Worm (Caenorhabditis elegans) whole organism, young adult: Measurements from ENCODE around the gene C18E9.8.

Source experiments
- B0019.2 ChIP-seq: fragments of 200-800 bp; sonication (Bioruptor generic); conservative IDR thresholded peaks from 2 replicates; pipeline ENCODE4 v1.3.6; 2022; ENCODE audit warnings: missing genetic modification reagents, missing genetic modification characterization, missing compliant biosample characterization
- D2030.7 ChIP-seq: fragments of 200-800 bp; sonication (Bioruptor generic); IDR thresholded peaks from 2 replicates; pipeline ENCODE4 v1.3.6; 2022; ENCODE audit warnings: missing genetic modification reagents, missing genetic modification characterization, missing compliant biosample characterization
- F33H1.4 ChIP-seq: fragments of 200-800 bp; sonication (Bioruptor generic); IDR thresholded peaks from 2 replicates; pipeline ENCODE4 v1.3.6; 2022; ENCODE audit warnings: missing genetic modification reagents, missing genetic modification characterization, missing compliant biosample characterization
- F39B2.1 ChIP-seq: fragments of 200-800 bp; sonication (Bioruptor generic); IDR thresholded peaks from 2 replicates; pipeline ENCODE4 v1.3.6; 2022; ENCODE audit warnings: missing genetic modification reagents, missing genetic modification characterization, missing compliant biosample characterization
- Y53F4B.3 ChIP-seq: fragments of 200-800 bp; sonication (Bioruptor generic); IDR thresholded peaks from 2 replicates; pipeline ENCODE4 v1.3.6; 2022; ENCODE audit warnings: missing genetic modification reagents, missing genetic modification characterization, missing compliant biosample characterization
- akir-1 ChIP-seq: fragments of 200-800 bp; sonication (Bioruptor generic); optimal IDR thresholded peaks from 2 replicates; lab custom pipeline; 2018; ENCODE audit warnings: mild to moderate bottlenecking, missing genetic modification characterization, moderate library complexity, missing compliant biosample characterization
- aptf-2 ChIP-seq: fragments of 200-800 bp; sonication (Bioruptor generic); conservative IDR thresholded peaks from 2 replicates; pipeline ENCODE4 v1.3.6; 2022; ENCODE audit warnings: missing genetic modification reagents, missing genetic modification characterization, missing compliant biosample characterization
- aptf-3 ChIP-seq: fragments of 200-800 bp; sonication (Bioruptor generic); IDR thresholded peaks from 2 replicates; pipeline ENCODE4 v1.3.6; 2022; ENCODE audit warnings: missing genetic modification characterization, missing compliant biosample characterization
- attf-5 ChIP-seq: fragments of 200-800 bp; sonication (Bioruptor generic); optimal IDR thresholded peaks from 2 replicates; lab custom pipeline; 2018; ENCODE audit warnings: mild to moderate bottlenecking, missing genetic modification characterization, missing compliant biosample characterization
- attf-6 ChIP-seq: fragments of 200-800 bp; sonication (Bioruptor generic); IDR thresholded peaks from 2 replicates; pipeline ENCODE4 v1.3.6; 2022; ENCODE audit warnings: missing genetic modification reagents, missing genetic modification characterization, missing compliant biosample characterization
- ccch-3 ChIP-seq: fragments of 200-800 bp; sonication (Bioruptor generic); optimal IDR thresholded peaks from 2 replicates; lab custom pipeline; 2018; ENCODE audit warnings: mild to moderate bottlenecking, missing genetic modification characterization, missing compliant biosample characterization
- chd-7 ChIP-seq: sonication (generic microtip); optimal IDR thresholded peaks from 2 replicates; lab custom pipeline; 2016; ENCODE audit warnings: mild to moderate bottlenecking, missing genetic modification characterization, moderate library complexity, missing compliant biosample characterization
- dpff-1 ChIP-seq: sonication (generic microtip); optimal IDR thresholded peaks from 2 replicates; lab custom pipeline; 2017; ENCODE audit warnings: mild to moderate bottlenecking, missing genetic modification characterization, missing compliant biosample characterization
- egl-44 ChIP-seq: fragments of 200-800 bp; sonication (Bioruptor generic); IDR thresholded peaks from 2 replicates; pipeline ENCODE4 v1.3.6; 2022; ENCODE audit warnings: missing genetic modification reagents, missing genetic modification characterization, missing compliant biosample characterization
- egrh-3 ChIP-seq: fragments of 200-800 bp; sonication (Bioruptor generic); IDR thresholded peaks from 2 replicates; pipeline ENCODE4 v1.3.6; 2022; ENCODE audit warnings: missing genetic modification reagents, missing genetic modification characterization, missing compliant biosample characterization
- hrde-1 ChIP-seq: sonication (generic microtip); optimal IDR thresholded peaks from 2 replicates; lab custom pipeline; 2016; ENCODE audit warnings: missing genetic modification characterization, mild to moderate bottlenecking, missing compliant biosample characterization, moderate library complexity, missing genotype, missing genetic modification reagents, borderline replicate concordance
- let-526 ChIP-seq: fragments of 200-800 bp; sonication (Bioruptor generic); IDR thresholded peaks from 2 replicates; pipeline ENCODE4 v1.3.6; 2022; ENCODE audit warnings: missing genetic modification reagents, missing genetic modification characterization, missing compliant biosample characterization
- lin-26 ChIP-seq: fragments of 200-800 bp; sonication (Bioruptor generic); IDR thresholded peaks from 2 replicates; pipeline ENCODE4 v1.3.6; 2022; ENCODE audit warnings: missing genetic modification reagents, missing genetic modification characterization, missing compliant biosample characterization
- lir-1 ChIP-seq: fragments of 200-800 bp; sonication (Bioruptor generic); conservative IDR thresholded peaks from 2 replicates; pipeline ENCODE4 v1.3.6; 2022; ENCODE audit warnings: missing genetic modification reagents, missing genetic modification characterization, missing compliant biosample characterization
- madf-10 ChIP-seq: sonication (generic microtip); optimal IDR thresholded peaks from 2 replicates; lab custom pipeline; 2016; ENCODE audit warnings: mild to moderate bottlenecking, missing genetic modification characterization, missing compliant biosample characterization
- madf-8 ChIP-seq: fragments of 200-800 bp; sonication (Bioruptor generic); conservative IDR thresholded peaks from 2 replicates; pipeline ENCODE4 v1.3.6; 2022; ENCODE audit warnings: missing genetic modification reagents, missing genetic modification characterization, missing compliant biosample characterization
- mcd-1 ChIP-seq: fragments of 200-800 bp; sonication (Bioruptor generic); IDR thresholded peaks from 2 replicates; pipeline ENCODE4 v1.3.6; 2022; ENCODE audit warnings: missing genetic modification reagents, missing genetic modification characterization, missing compliant biosample characterization
- mes-4 ChIP-seq: sonication (generic microtip); optimal IDR thresholded peaks from 2 replicates; lab custom pipeline; 2016; ENCODE audit warnings: missing genotype, missing genetic modification characterization, missing compliant biosample characterization
- nfya-1 ChIP-seq: sonication (generic microtip); optimal IDR thresholded peaks from 2 replicates; lab custom pipeline; 2017; ENCODE audit warnings: antibody characterized with exemption, missing compliant biosample characterization, missing genetic modification characterization, borderline replicate concordance; ENCODE audit not compliant: insufficient read depth
- nfya-2 ChIP-seq: fragments of 200-800 bp; sonication (Bioruptor generic); IDR thresholded peaks from 2 replicates; pipeline ENCODE4 v1.3.6; 2022; ENCODE audit warnings: missing genetic modification reagents, missing genetic modification characterization, missing compliant biosample characterization
- nhr-80 ChIP-seq: sonication (generic microtip); optimal IDR thresholded peaks from 2 replicates; lab custom pipeline; 2016; ENCODE audit warnings: missing genetic modification characterization, missing compliant biosample characterization
- pbrm-1 ChIP-seq: fragments of 200-800 bp; sonication (Bioruptor generic); IDR thresholded peaks from 2 replicates; pipeline ENCODE4 v1.3.6; 2022; ENCODE audit warnings: missing genetic modification reagents, missing genetic modification characterization, missing compliant biosample characterization
- rcor-1 ChIP-seq: fragments of 200-800 bp; sonication (Bioruptor generic); IDR thresholded peaks from 2 replicates; pipeline ENCODE4 v1.3.6; 2022; ENCODE audit warnings: missing genetic modification reagents, missing genetic modification characterization, missing compliant biosample characterization
- rec-8 ChIP-seq, 2 experiments: sonication (generic microtip); optimal IDR thresholded peaks; 2 replicates each; lab custom pipeline; 2016; ENCODE audit warnings: mild to moderate bottlenecking in 2 of 2, missing genetic modification characterization in 2 of 2, missing genetic modification reagents in 2 of 2, missing genotype in 2 of 2, missing biosample characterization in 1 of 2, missing compliant biosample characterization in 1 of 2, moderate library complexity in 1 of 2
- repo-1 ChIP-seq: sonication (generic microtip); optimal IDR thresholded peaks from 2 replicates; lab custom pipeline; 2017; ENCODE audit warnings: mild to moderate bottlenecking, missing genetic modification characterization, missing compliant biosample characterization
- sea-2 ChIP-seq: fragments of 200-800 bp; sonication (Bioruptor generic); IDR thresholded peaks from 2 replicates; pipeline ENCODE4 v1.3.6; 2022; ENCODE audit warnings: missing genetic modification characterization, missing compliant biosample characterization
- snpc-1.3 ChIP-seq: sonication (generic microtip); optimal IDR thresholded peaks from 2 replicates; lab custom pipeline; 2017; ENCODE audit warnings: missing genetic modification characterization, mild to moderate bottlenecking, missing compliant biosample characterization, antibody characterized with exemption, moderate library complexity, missing genotype, missing genetic modification reagents; ENCODE audit not compliant: insufficient read depth
- snpc-3.4 ChIP-seq: sonication (generic microtip); optimal IDR thresholded peaks from 2 replicates; lab custom pipeline; 2017; ENCODE audit warnings: missing genetic modification characterization, mild to moderate bottlenecking, missing compliant biosample characterization, antibody characterized with exemption, moderate library complexity, missing genotype, missing genetic modification reagents
- unc-62 ChIP-seq: fragments of 150-350 bp; optimal IDR thresholded peaks from 2 replicates; lab custom pipeline; 2014; ENCODE audit warnings: missing biosample characterization, missing genetic modification reagents, missing genetic modification characterization
- zfh-2 ChIP-seq: fragments of 200-800 bp; sonication (Bioruptor generic); conservative IDR thresholded peaks from 2 replicates; pipeline ENCODE4 v1.3.6; 2022; ENCODE audit warnings: missing genetic modification reagents, missing genetic modification characterization, missing compliant biosample characterization
- ztf-28 ChIP-seq: fragments of 200-800 bp; sonication (Bioruptor generic); IDR thresholded peaks from 2 replicates; pipeline ENCODE4 v1.3.6; 2022; ENCODE audit warnings: missing genetic modification reagents, missing genetic modification characterization, missing compliant biosample characterization
- ztf-3 ChIP-seq: fragments of 200-800 bp; sonication (Bioruptor generic); optimal IDR thresholded peaks from 2 replicates; lab custom pipeline; 2018; ENCODE audit warnings: mild to moderate bottlenecking, missing genetic modification characterization, missing compliant biosample characterization
- ztf-6 ChIP-seq: fragments of 200-800 bp; sonication (Bioruptor generic); IDR thresholded peaks from 2 replicates; pipeline ENCODE4 v1.3.6; 2022; ENCODE audit warnings: missing genetic modification reagents, missing genetic modification characterization, missing compliant biosample characterization

C18E9.8 gene

ce11 chrII:9009976-9010702, 22.3 kb upstream of the C18E9.8 start:
- TF ChIP-seq attf-5 (GFP tag; lab: Kevin White, UChicago) (no peak), nhr-80 (tag; lab: Kevin White, UChicago) (no peak), sea-2 (GFP tag; lab: Robert Waterston, UW) (no peak), mes-4 (tag; lab: Kevin White, UChicago) (no peak), aptf-3 (GFP tag; lab: Robert Waterston, UW) (no peak), let-526 (GFP tag; lab: Robert Waterston, UW) (no peak), rcor-1 (no peak), Y53F4B.3 (GFP tag; lab: Robert Waterston, UW) (no peak), F39B2.1 (no peak), dpff-1 (no peak), nfya-2 (GFP tag; lab: Robert Waterston, UW) (no peak), ccch-3 (GFP tag; lab: Kevin White, UChicago) (no peak), ztf-3 (GFP tag; lab: Kevin White, UChicago) (no peak), chd-7 (no peak), nfya-1 (no peak)

- TF ChIP-seq F33H1.4 (GFP tag; lab: Robert Waterston, UW) (no peak), madf-10 (tag; lab: Kevin White, UChicago) (no peak), Y53F4B.3 (GFP tag; lab: Robert Waterston, UW) (no peak), mcd-1 (0 out of 2 replicates have a peak, but pooled peaks have one; percentile 17), snpc-1.3 (tag; lab: Kevin White, UChicago) (no peak), egrh-3 (GFP tag; lab: Robert Waterston, UW) (peak; percentile 58; the same call in 1 of the 2 replicates), egl-44 (no peak), zfh-2 (GFP tag; lab: Robert Waterston, UW) (peak; percentile 84)
Observed at ce11 chrII:9007741-9008140, 19.9 kb upstream of the C18E9.8 start.

- TF ChIP-seq aptf-3 (GFP tag; lab: Robert Waterston, UW) = no peak
- TF ChIP-seq hrde-1 (tag; lab: Kevin White, UChicago) = no peak
- no peak for TF ChIP-seq rec-8 (tag; optimal IDR thresholded peaks at IDR 0.05; lab: Kevin White, UChicago)
- no peak for TF ChIP-seq aptf-2 (GFP tag; lab: Robert Waterston, UW)
- no peak for TF ChIP-seq B0019.2 (GFP tag; lab: Robert Waterston, UW)
- TF ChIP-seq mcd-1 = no peak
- TF ChIP-seq zfh-2 (GFP tag; lab: Robert Waterston, UW) = no peak
- no peak for TF ChIP-seq attf-6 (GFP tag; lab: Robert Waterston, UW)
- no peak for TF ChIP-seq pbrm-1 (GFP tag; lab: Robert Waterston, UW)
Observed at ce11 chrII:9005067-9005466, 17.2 kb upstream of the C18E9.8 start, which contains the start of gene F44G4.7. TSS of gene F44G4.7 (minus strand) at chrII:9005167.

- no peak for TF ChIP-seq aptf-2 (GFP tag; lab: Robert Waterston, UW)
- TF ChIP-seq unc-62 (GFP tag; lab: Kevin White, UChicago) = no peak
- no peak for TF ChIP-seq B0019.2 (GFP tag; lab: Robert Waterston, UW)
- no peak for TF ChIP-seq ztf-6 (GFP tag; lab: Robert Waterston, UW)
- no peak for TF ChIP-seq lin-26 (GFP tag; lab: Robert Waterston, UW)
- no peak for TF ChIP-seq akir-1 (GFP tag; lab: Kevin White, UChicago)
- no peak for TF ChIP-seq ztf-28 (GFP tag; lab: Robert Waterston, UW)
- TF ChIP-seq repo-1 = no peak
- TF ChIP-seq madf-8 (GFP tag; lab: Robert Waterston, UW) = no peak
- TF ChIP-seq lir-1 (GFP tag; lab: Robert Waterston, UW) = no peak
- TF ChIP-seq egrh-3 (GFP tag; lab: Robert Waterston, UW) = no peak
- TF ChIP-seq snpc-3.4 = no peak
- no peak for TF ChIP-seq D2030.7 (GFP tag; lab: Robert Waterston, UW)
Observed at ce11 chrII:9001743-9002222, 13.9 kb upstream of the C18E9.8 start, which contains the start of gene F44G4.6. TSS of gene F44G4.6 (minus strand) at chrII:9001793.
